ENCODE assay signal across 5 worm cellular contexts in genomic region chrX:14489945-14490344, ce11.
TF ChIP-seq lines count a peak whose summit lies in the region.

Gene his-24 (plus strand): TSS chrX:14490094.

TF ChIP-seq in whole organism, L1 larva, 84 proteins besides CTCF, POLR2A, EP300 and RAD21 (continues in another document):
- TF ChIP-seq nhr-77 (tag; optimal IDR thresholded peaks at IDR 0.05; lab: Kevin White, UChicago) (peak; percentile 55), efl-1 (optimal IDR thresholded peaks at IDR 0.05; lab: Kevin White, UChicago) (peak; percentile 46 to 48), efl-1 (GFP tag; optimal IDR thresholded peaks at IDR 0.05 in 1 of 2; lab: Kevin White, UChicago) (peak in 1 of 2 experiments; percentile 53), lsy-2 (tag; optimal IDR thresholded peaks at IDR 0.05; lab: Kevin White, UChicago) (peak; percentile 52 to 66), hlh-17 (GFP tag; optimal IDR thresholded peaks at IDR 0.05; lab: Kevin White, UChicago; ENCODE audit: borderline replicate concordance) (no peak), ama-1 (optimal IDR thresholded peaks at IDR 0.05; lab: Kevin White, UChicago) (peak; percentile 74), nhr-84 (tag; optimal IDR thresholded peaks at IDR 0.05; lab: Kevin White, UChicago) (no peak), F16B12.6 (tag; optimal IDR thresholded peaks at IDR 0.05; lab: Kevin White, UChicago) (peak; percentile 28), mdl-1 (tag; optimal IDR thresholded peaks at IDR 0.05; lab: Kevin White, UChicago) (peak in 1 of 2 experiments; percentile 46), blmp-1 (tag; optimal IDR thresholded peaks at IDR 0.05; lab: Kevin White, UChicago) (peak; percentile 5), fos-1 (tag; optimal IDR thresholded peaks at IDR 0.05; lab: Kevin White, UChicago) (peak; percentile 12), unc-130 (tag; optimal IDR thresholded peaks at IDR 0.05; lab: Kevin White, UChicago) (no peak), tlp-1 (tag; optimal IDR thresholded peaks at IDR 0.05; lab: Kevin White, UChicago) (no peak), C16A3.4 (tag; optimal IDR thresholded peaks at IDR 0.05; lab: Kevin White, UChicago) (peak; percentile 80), C34B4.2 (tag; optimal IDR thresholded peaks at IDR 0.05; lab: Kevin White, UChicago) (no peak), isw-1 (GFP tag; IDR thresholded peaks at IDR 0.05; lab: Robert Waterston, UW) (no peak; the same call in 1 of the 2 replicates), ceh-63 (GFP tag; optimal IDR thresholded peaks at IDR 0.05; lab: Kevin White, UChicago) (no peak), nhr-11 (tag; optimal IDR thresholded peaks at IDR 0.05; lab: Kevin White, UChicago) (no peak)

TF ChIP-seq in whole organism, L3 larva, 47 proteins besides CTCF, POLR2A, EP300 and RAD21 (continues in another document):
- TF ChIP-seq hmg-11 (tag; optimal IDR thresholded peaks at IDR 0.05; lab: Kevin White, UChicago): peak; percentile 56
- TF ChIP-seq lsy-12 (tag; optimal IDR thresholded peaks at IDR 0.05; lab: Kevin White, UChicago): peak; percentile 75
- TF ChIP-seq lin-39 (tag; optimal IDR thresholded peaks at IDR 0.05; lab: Kevin White, UChicago): peak; percentile 92
- TF ChIP-seq R02D3.7 (tag; optimal IDR thresholded peaks at IDR 0.05; lab: Kevin White, UChicago): peak; percentile 16
- TF ChIP-seq elt-1 (tag; optimal IDR thresholded peaks at IDR 0.05; lab: Kevin White, UChicago): peak; percentile 7
- TF ChIP-seq ama-1 (optimal IDR thresholded peaks at IDR 0.05; lab: Kevin White, UChicago): peak; percentile 91
- TF ChIP-seq egl-27 (tag; optimal IDR thresholded peaks at IDR 0.05; lab: Kevin White, UChicago): peak; percentile 49
- TF ChIP-seq nhr-43 (tag; optimal IDR thresholded peaks at IDR 0.05; lab: Kevin White, UChicago; ENCODE audit: poor library complexity, severe bottlenecking): peak; percentile 60
- peak; percentile 94 for TF ChIP-seq nhr-25 (tag; optimal IDR thresholded peaks at IDR 0.05; lab: Kevin White, UChicago)
- TF ChIP-seq nhr-77 (tag; optimal IDR thresholded peaks at IDR 0.05; lab: Kevin White, UChicago): peak; percentile 3
- peak; percentile 18 for TF ChIP-seq tbx-2 (tag; optimal IDR thresholded peaks at IDR 0.05; lab: Kevin White, UChicago)
- no peak for TF ChIP-seq nhr-12 (tag; optimal IDR thresholded peaks at IDR 0.05; lab: Kevin White, UChicago)
- TF ChIP-seq nfya-1 (tag; optimal IDR thresholded peaks at IDR 0.05; lab: Kevin White, UChicago; ENCODE audit: insufficient read depth): peak; percentile 72
- TF ChIP-seq nhr-23 (tag; optimal IDR thresholded peaks at IDR 0.05; lab: Kevin White, UChicago): peak; percentile 86
- no peak for TF ChIP-seq fos-1 (tag; optimal IDR thresholded peaks at IDR 0.05; lab: Kevin White, UChicago)
- peak; percentile 38 for TF ChIP-seq ceh-82 (tag; optimal IDR thresholded peaks at IDR 0.05; lab: Kevin White, UChicago)
- TF ChIP-seq pha-4 (tag; optimal IDR thresholded peaks at IDR 0.05; lab: Kevin White, UChicago): peak; percentile 81
- TF ChIP-seq snpc-4 (tag; optimal IDR thresholded peaks at IDR 0.05; lab: Kevin White, UChicago): peak; percentile 33

TF ChIP-seq in whole organism, early embryonic, 17 proteins besides CTCF, POLR2A, EP300 and RAD21:
- TF ChIP-seq scrt-1 (GFP tag; IDR thresholded peaks at IDR 0.05; lab: Robert Waterston, UW) (peak; percentile 25; the same call in 1 of the 2 replicates), aly-1 (tag; optimal IDR thresholded peaks at IDR 0.05; lab: Kevin White, UChicago) (no peak), pes-1 (GFP tag; IDR thresholded peaks at IDR 0.05; lab: Robert Waterston, UW) (peak; percentile 58), hmg-4 (GFP tag; optimal IDR thresholded peaks at IDR 0.05; lab: Kevin White, UChicago) (peak; percentile 73), tbx-11 (GFP tag; IDR thresholded peaks at IDR 0.05; lab: Robert Waterston, UW) (peak; percentile 60), hmbx-1 (tag; optimal IDR thresholded peaks at IDR 0.05; lab: Kevin White, UChicago) (peak; percentile 22), B0310.2 (tag; optimal IDR thresholded peaks at IDR 0.05; lab: Kevin White, UChicago) (no peak), F13C5.2 (tag; optimal IDR thresholded peaks at IDR 0.05; lab: Kevin White, UChicago) (peak; percentile 57), ets-7 (tag; optimal IDR thresholded peaks at IDR 0.05; lab: Kevin White, UChicago) (no peak), ama-1 (optimal IDR thresholded peaks at IDR 0.05; lab: Kevin White, UChicago) (peak; percentile 98), tra-4 (tag; optimal IDR thresholded peaks at IDR 0.05; lab: Kevin White, UChicago) (peak; percentile 48), hnd-1 (tag; optimal IDR thresholded peaks at IDR 0.05; lab: Kevin White, UChicago) (no peak), tbx-37 (GFP tag; conservative IDR thresholded peaks at IDR 0.05; lab: Robert Waterston, UW) (peak; percentile 30; the same call in 1 of the 2 replicates), sea-1 (GFP tag; conservative IDR thresholded peaks at IDR 0.05; lab: Robert Waterston, UW) (peak; percentile 68; the same call in 1 of the 2 replicates), flt-1 (GFP tag; IDR thresholded peaks at IDR 0.05; lab: Robert Waterston, UW) (no peak)

TF ChIP-seq in whole organism, midembryonic, 9 proteins besides CTCF, POLR2A, EP300 and RAD21:
- TF ChIP-seq ztf-29 (GFP tag; IDR thresholded peaks at IDR 0.05; lab: Robert Waterston, UW) (no peak), tab-1 (GFP tag; IDR thresholded peaks at IDR 0.05; lab: Robert Waterston, UW) (peak; percentile 45; the same call in 1 of the 2 replicates), ztf-23 (GFP tag; IDR thresholded peaks at IDR 0.05; lab: Robert Waterston, UW) (peak; percentile 71; the same call in 1 of the 2 replicates), cog-1 (tag; optimal IDR thresholded peaks at IDR 0.05; lab: Kevin White, UChicago) (peak; percentile 72), flt-1 (GFP tag; IDR thresholded peaks at IDR 0.05; lab: Robert Waterston, UW) (peak; percentile 83), T22C8.4 (GFP tag; IDR thresholded peaks at IDR 0.05; lab: Robert Waterston, UW) (0 out of 2 replicates have a peak, but pooled peaks have one; percentile 36), med-1 (GFP tag; optimal IDR thresholded peaks at IDR 0.05; lab: Kevin White, UChicago; ENCODE audit: insufficient read depth) (no peak), klf-2 (GFP tag; conservative IDR thresholded peaks at IDR 0.05; lab: Robert Waterston, UW) (peak; percentile 47; the same call in 1 of the 2 replicates), ref-1 (GFP tag; conservative IDR thresholded peaks at IDR 0.05; lab: Robert Waterston, UW) (no peak)

TF ChIP-seq in whole organism, young adult, 124 proteins besides CTCF, POLR2A, EP300 and RAD21:
- peak; percentile 62 for TF ChIP-seq K11D2.4 (GFP tag; IDR thresholded peaks at IDR 0.05; lab: Robert Waterston, UW)
- TF ChIP-seq ama-1 (optimal IDR thresholded peaks at IDR 0.05; lab: Kevin White, UChicago): peak; percentile 24
- no peak for TF ChIP-seq ama-1 (GFP tag; optimal IDR thresholded peaks at IDR 0.05; lab: Kevin White, UChicago)
- TF ChIP-seq chd-7 (tag; optimal IDR thresholded peaks at IDR 0.05; lab: Kevin White, UChicago): peak; percentile 16
- TF ChIP-seq atf-7 (tag; optimal IDR thresholded peaks at IDR 0.05; lab: Kevin White, UChicago): peak; percentile 13
- TF ChIP-seq hmg-1.2 (GFP tag; IDR thresholded peaks at IDR 0.05; lab: Robert Waterston, UW): peak; percentile 35; the same call in 1 of the 2 replicates
- TF ChIP-seq egl-18 (GFP tag; IDR thresholded peaks at IDR 0.05; lab: Robert Waterston, UW): peak; percentile 5; the same call in 1 of the 2 replicates
- TF ChIP-seq B0019.2 (GFP tag; conservative IDR thresholded peaks at IDR 0.05; lab: Robert Waterston, UW): no peak
- 0 out of 2 replicates have a peak, but pooled peaks have one; percentile 11 for TF ChIP-seq let-526 (GFP tag; IDR thresholded peaks at IDR 0.05; lab: Robert Waterston, UW)
- TF ChIP-seq F23B12.7 (tag; optimal IDR thresholded peaks at IDR 0.05; lab: Kevin White, UChicago; ENCODE audit: insufficient read depth): peak; percentile 36
- no peak for TF ChIP-seq bed-2 (GFP tag; IDR thresholded peaks at IDR 0.05; lab: Robert Waterston, UW)
- TF ChIP-seq tbp1 (GFP tag; optimal IDR thresholded peaks at IDR 0.05; lab: Kevin White, UChicago): peak; percentile 67
- peak; percentile 3 for TF ChIP-seq repo-1 (tag; optimal IDR thresholded peaks at IDR 0.05; lab: Kevin White, UChicago)
- 0 out of 2 replicates have a peak, but pooled peaks have one; percentile 43 for TF ChIP-seq ztf-6 (GFP tag; IDR thresholded peaks at IDR 0.05; lab: Robert Waterston, UW)
- TF ChIP-seq nhr-80 (tag; optimal IDR thresholded peaks at IDR 0.05; lab: Kevin White, UChicago): peak; percentile 37
- TF ChIP-seq nhr-90 (tag; optimal IDR thresholded peaks at IDR 0.05; lab: Kevin White, UChicago): no peak
- TF ChIP-seq pbrm-1 (GFP tag; IDR thresholded peaks at IDR 0.05; lab: Robert Waterston, UW): peak; percentile 97
- 0 out of 2 replicates have a peak, but pooled peaks have one; percentile 8 for TF ChIP-seq lin-26 (GFP tag; IDR thresholded peaks at IDR 0.05; lab: Robert Waterston, UW)
- TF ChIP-seq F39B2.1 (GFP tag; IDR thresholded peaks at IDR 0.05; lab: Robert Waterston, UW): peak; percentile 99
- peak; percentile 44; the same call in 1 of the 2 replicates for TF ChIP-seq mcd-1 (GFP tag; IDR thresholded peaks at IDR 0.05; lab: Robert Waterston, UW)
- no peak for TF ChIP-seq ceh-79 (tag; optimal IDR thresholded peaks at IDR 0.05; lab: Kevin White, UChicago)
- no peak for TF ChIP-seq fkh-3 (tag; optimal IDR thresholded peaks at IDR 0.05; lab: Kevin White, UChicago)
- TF ChIP-seq K12H6.12 (tag; optimal IDR thresholded peaks at IDR 0.05; lab: Kevin White, UChicago): peak; percentile 64
- TF ChIP-seq hlh-26 (GFP tag; conservative IDR thresholded peaks at IDR 0.05; lab: Robert Waterston, UW): no peak
- TF ChIP-seq madf-3 (GFP tag; IDR thresholded peaks at IDR 0.05; lab: Robert Waterston, UW): no peak
- peak; percentile 17 for TF ChIP-seq ztf-18 (tag; optimal IDR thresholded peaks at IDR 0.05; lab: Kevin White, UChicago)
- TF ChIP-seq dox-1 (GFP tag; IDR thresholded peaks at IDR 0.05; lab: Robert Waterston, UW): peak; percentile 71
- TF ChIP-seq snpc-4 (GFP tag; optimal IDR thresholded peaks at IDR 0.05; lab: Kevin White, UChicago): no peak
- TF ChIP-seq snpc-4 (tag; optimal IDR thresholded peaks at IDR 0.05; lab: Kevin White, UChicago): peak in 2 of 4 experiments; percentile 5 to 58
- peak; percentile 55; the same call in 1 of the 2 replicates for TF ChIP-seq nfyb-1 (GFP tag; IDR thresholded peaks at IDR 0.05; lab: Robert Waterston, UW)
- TF ChIP-seq lin-40 (tag; optimal IDR thresholded peaks at IDR 0.05; lab: Kevin White, UChicago): peak; percentile 78
- TF ChIP-seq ceh-27 (GFP tag; optimal IDR thresholded peaks at IDR 0.05; lab: Kevin White, UChicago): peak; percentile 77

Comparison
In these comparisons a context has a peak if more than half of its experiments do, and no peak if none do; other contexts are left out.
1. Of the 8 proteins assayed by ChIP-seq in both whole organism, young adult and whole organism, L1 larva: peak only in whole organism, young adult: none; only in whole organism, L1 larva: dpl-1, efl-1, lin-35 and nhr-90; in both: none; in neither: 2; mixed calls (peak in some experiments, not most) for 2.